Worm (Caenorhabditis elegans) whole organism, L1 larva: Measurements from ENCODE around the gene nhr-97.
A peak's percentile ranks its signal among the peaks of the same experiment; 100 is the strongest.

Experiments used
- C16A3.4 ChIP-seq: fragments of 150-350 bp; optimal IDR thresholded peaks from 2 replicates; lab custom pipeline; 2014; ENCODE audit warnings: missing biosample characterization, missing genetic modification characterization
- F16B12.6 ChIP-seq: fragments of 150-350 bp; optimal IDR thresholded peaks from 2 replicates; lab custom pipeline; 2014; ENCODE audit warnings: missing biosample characterization, missing genetic modification characterization
- aly-2 ChIP-seq: fragments of 150-350 bp; optimal IDR thresholded peaks from 2 replicates; lab custom pipeline; 2014; ENCODE audit warnings: missing biosample characterization, missing genetic modification characterization
- ama-1 ChIP-seq: fragments of 150-350 bp; optimal IDR thresholded peaks from 2 replicates; lab custom pipeline; 2014
- blmp-1 ChIP-seq: fragments of 150-350 bp; optimal IDR thresholded peaks from 2 replicates; lab custom pipeline; 2014; ENCODE audit warnings: missing biosample characterization, missing genetic modification characterization
- ceh-63 ChIP-seq: fragments of 200-800 bp; sonication (Bioruptor generic); optimal IDR thresholded peaks from 2 replicates; lab custom pipeline; 2018; ENCODE audit warnings: mild to moderate bottlenecking, missing genetic modification characterization, missing compliant biosample characterization
- ceh-82 ChIP-seq, 3 experiments: fragments of 150-350 bp in 1 of 3; sonication (generic microtip) in 2 of 3; optimal IDR thresholded peaks; 2 replicates each; lab custom pipeline; 2014 to 2017; ENCODE audit warnings: missing biosample characterization in 3 of 3, missing genetic modification characterization in 3 of 3
- ceh-90 ChIP-seq: sonication (generic microtip); optimal IDR thresholded peaks from 2 replicates; lab custom pipeline; 2016; ENCODE audit warnings: missing genetic modification characterization, missing compliant biosample characterization
- ces-1 ChIP-seq: fragments of 150-350 bp; optimal IDR thresholded peaks from 2 replicates; lab custom pipeline; 2014; ENCODE audit warnings: missing biosample characterization, missing genetic modification reagents, missing genetic modification characterization
- dpl-1 ChIP-seq, 3 experiments: fragments of 150-350 bp in 2 of 3; sonication (generic microtip) in 1 of 3; optimal IDR thresholded peaks; 2 replicates each; lab custom pipeline; 2014 to 2017; ENCODE audit warnings: missing biosample characterization in 3 of 3, missing genetic modification characterization in 3 of 3, missing genetic modification reagents in 3 of 3
- efl-1 ChIP-seq, 4 experiments: fragments of 150-350 bp; optimal IDR thresholded peaks in 3 of 4; peaks in 1 of 4; 1 replicate in 1 of 4; 2 replicates in 3 of 4; lab custom pipeline; 2014; ENCODE audit warnings: missing biosample characterization in 2 of 4, missing genetic modification characterization in 2 of 4, missing genetic modification reagents in 2 of 4
- egl-13 ChIP-seq: sonication (generic microtip); optimal IDR thresholded peaks from 2 replicates; lab custom pipeline; 2016; ENCODE audit warnings: missing genotype, missing genetic modification reagents, missing genetic modification characterization, missing compliant biosample characterization
- elt-2 ChIP-seq: sonication (generic microtip); optimal IDR thresholded peaks from 2 replicates; lab custom pipeline; 2016; ENCODE audit warnings: missing genetic modification characterization, mild to moderate bottlenecking, inconsistent platforms, missing compliant biosample characterization, missing genetic modification reagents
- elt-3 ChIP-seq, 6 experiments: fragments of 150-350 bp in 1 of 6; sonication (generic microtip); optimal IDR thresholded peaks; 2 replicates each; lab custom pipeline; 2017 to 2018; ENCODE audit warnings: missing biosample characterization in 6 of 6, missing genetic modification characterization in 6 of 6, inconsistent platforms in 1 of 6
- ets-5 ChIP-seq: fragments of 200-800 bp; sonication (Bioruptor generic); IDR thresholded peaks from 2 replicates; pipeline ENCODE4 v1.3.6; 2022; ENCODE audit warnings: missing genetic modification characterization, missing compliant biosample characterization
- fos-1 ChIP-seq: fragments of 150-350 bp; optimal IDR thresholded peaks from 2 replicates; lab custom pipeline; 2014; ENCODE audit warnings: missing biosample characterization, missing genetic modification characterization
- grh-1 ChIP-seq: fragments of 200-800 bp; sonication (Bioruptor generic); IDR thresholded peaks from 2 replicates; pipeline ENCODE4 v1.3.6; 2022; ENCODE audit warnings: missing genetic modification reagents, missing genetic modification characterization, missing compliant biosample characterization
- hlh-17 ChIP-seq: fragments of 200-800 bp; sonication (Bioruptor generic); optimal IDR thresholded peaks from 2 replicates; lab custom pipeline; 2018; ENCODE audit warnings: missing genetic modification characterization, mild to moderate bottlenecking, missing compliant biosample characterization, moderate library complexity, borderline replicate concordance
- hlh-4 ChIP-seq: sonication (generic microtip); optimal IDR thresholded peaks from 2 replicates; lab custom pipeline; 2016; ENCODE audit warnings: mild to moderate bottlenecking, missing genetic modification characterization, missing compliant biosample characterization
- hpl-2 ChIP-seq: fragments of 150-350 bp; optimal IDR thresholded peaks from 2 replicates; lab custom pipeline; 2014; ENCODE audit warnings: missing biosample characterization, missing genetic modification reagents, missing genetic modification characterization
- irx-1 ChIP-seq: sonication (generic microtip); optimal IDR thresholded peaks from 2 replicates; lab custom pipeline; 2016; ENCODE audit warnings: missing genetic modification characterization, missing compliant biosample characterization
- lin-13 ChIP-seq: fragments of 150-350 bp; optimal IDR thresholded peaks from 2 replicates; lab custom pipeline; 2014; ENCODE audit warnings: missing biosample characterization, missing genetic modification reagents, missing genetic modification characterization
- lin-14 ChIP-seq: fragments of 200-800 bp; sonication (Bioruptor generic); optimal IDR thresholded peaks from 2 replicates; lab custom pipeline; 2018; ENCODE audit warnings: mild to moderate bottlenecking, missing genetic modification characterization, moderate library complexity, missing compliant biosample characterization
- lin-35 ChIP-seq, 2 experiments: fragments of 150-350 bp; optimal IDR thresholded peaks; 2 replicates each; lab custom pipeline; 2014; ENCODE audit warnings: missing biosample characterization in 2 of 2, missing genetic modification characterization in 2 of 2, missing genetic modification reagents in 2 of 2
- lir-3 ChIP-seq: sonication (generic microtip); optimal IDR thresholded peaks from 2 replicates; lab custom pipeline; 2016; ENCODE audit warnings: mild to moderate bottlenecking, missing genetic modification characterization, moderate library complexity, missing compliant biosample characterization; ENCODE audit not compliant: poor library complexity
- lsy-2 ChIP-seq, 2 experiments: fragments of 150-350 bp; optimal IDR thresholded peaks; 2 replicates each; lab custom pipeline; 2014; ENCODE audit warnings: missing biosample characterization in 2 of 2, missing genetic modification characterization in 2 of 2
- mdl-1 ChIP-seq, 2 experiments: fragments of 150-350 bp; optimal IDR thresholded peaks; 2 replicates each; lab custom pipeline; 2014 to 2017; ENCODE audit warnings: missing biosample characterization in 2 of 2, missing genetic modification characterization in 2 of 2, inconsistent platforms in 1 of 2
- mef-2 ChIP-seq: fragments of 150-350 bp; optimal IDR thresholded peaks from 2 replicates; lab custom pipeline; 2014; ENCODE audit warnings: missing biosample characterization, missing genetic modification characterization
- mep-1 ChIP-seq: fragments of 150-350 bp; optimal IDR thresholded peaks from 2 replicates; lab custom pipeline; 2014; ENCODE audit warnings: missing biosample characterization, missing genetic modification characterization
- nhr-12 ChIP-seq: sonication (generic microtip); optimal IDR thresholded peaks from 2 replicates; lab custom pipeline; 2017; ENCODE audit warnings: missing biosample characterization, missing genetic modification characterization
- nhr-20 ChIP-seq: sonication (generic microtip); optimal IDR thresholded peaks from 2 replicates; lab custom pipeline; 2016; ENCODE audit warnings: mild to moderate bottlenecking, missing genetic modification characterization, missing compliant biosample characterization
- nhr-237 ChIP-seq: fragments of 150-350 bp; optimal IDR thresholded peaks from 2 replicates; lab custom pipeline; 2014; ENCODE audit warnings: missing biosample characterization, missing genetic modification characterization
- nhr-28 ChIP-seq: fragments of 150-350 bp; optimal IDR thresholded peaks from 2 replicates; lab custom pipeline; 2014; ENCODE audit warnings: missing biosample characterization, missing genetic modification characterization
- nhr-71 ChIP-seq: sonication (generic microtip); optimal IDR thresholded peaks from 2 replicates; lab custom pipeline; 2016; ENCODE audit warnings: mild to moderate bottlenecking, missing genetic modification characterization, moderate library complexity, missing compliant biosample characterization
- nhr-77 ChIP-seq: fragments of 150-350 bp; optimal IDR thresholded peaks from 2 replicates; lab custom pipeline; 2014; ENCODE audit warnings: missing biosample characterization, missing genetic modification characterization
- nhr-84 ChIP-seq: sonication (generic microtip); optimal IDR thresholded peaks from 2 replicates; lab custom pipeline; 2017; ENCODE audit warnings: missing biosample characterization, missing genetic modification characterization
- nhr-85 ChIP-seq: sonication (generic microtip); peaks from one replicate; lab custom pipeline; 2016; ENCODE audit warnings: missing genetic modification characterization, inconsistent platforms, missing compliant biosample characterization
- pqm-1 ChIP-seq: sonication (generic microtip); optimal IDR thresholded peaks from 3 replicates; lab custom pipeline; 2017; ENCODE audit warnings: missing biosample characterization, missing genetic modification characterization
- skn-1 ChIP-seq: fragments of 150-350 bp; optimal IDR thresholded peaks from 2 replicates; lab custom pipeline; 2014; ENCODE audit warnings: missing biosample characterization, missing genetic modification characterization
- snu-23 ChIP-seq: sonication (generic microtip); optimal IDR thresholded peaks from 2 replicates; lab custom pipeline; 2016; ENCODE audit warnings: missing genetic modification characterization, missing compliant biosample characterization
- sup-37 ChIP-seq: fragments of 200-800 bp; sonication (Bioruptor generic); optimal IDR thresholded peaks from 2 replicates; lab custom pipeline; 2018; ENCODE audit warnings: mild to moderate bottlenecking, missing genetic modification characterization, missing compliant biosample characterization
- swsn-7 ChIP-seq: sonication (generic microtip); optimal IDR thresholded peaks from 2 replicates; lab custom pipeline; 2016; ENCODE audit warnings: missing genetic modification characterization, missing compliant biosample characterization
- tbx-2 ChIP-seq: sonication (generic microtip); optimal IDR thresholded peaks from 2 replicates; lab custom pipeline; 2016; ENCODE audit warnings: missing genetic modification characterization, missing compliant biosample characterization
- unc-130 ChIP-seq: fragments of 150-350 bp; optimal IDR thresholded peaks from 2 replicates; lab custom pipeline; 2017; ENCODE audit warnings: missing biosample characterization, missing genetic modification characterization, inconsistent platforms
- unc-30 ChIP-seq: sonication (generic microtip); optimal IDR thresholded peaks from 2 replicates; lab custom pipeline; 2017; ENCODE audit warnings: missing biosample characterization, missing genetic modification characterization
- unc-98 ChIP-seq: fragments of 200-800 bp; sonication (Bioruptor generic); IDR thresholded peaks from 2 replicates; pipeline ENCODE4 v1.3.6; 2022; ENCODE audit warnings: missing genetic modification characterization, missing compliant biosample characterization
- xbp-1 ChIP-seq: sonication (generic microtip); optimal IDR thresholded peaks from 2 replicates; lab custom pipeline; 2016; ENCODE audit warnings: missing genetic modification characterization, missing compliant biosample characterization
- ztf-11 ChIP-seq, 2 experiments: sonication (generic microtip); optimal IDR thresholded peaks; 2 replicates each; lab custom pipeline; 2016 to 2017; ENCODE audit warnings: missing genetic modification characterization in 2 of 2, missing biosample characterization in 1 of 2, missing compliant biosample characterization in 1 of 2

The nhr-97 gene

ce11 chrIV:9802711-9803110 is 45.3 kb downstream of the nhr-97 start, which contains the start of gene fat-3:
fat-3 (plus strand) TSS chrIV:9803023.
- no peak for TF ChIP-seq ets-5 (GFP tag; lab: Robert Waterston, UW)
- peak; percentile 1 for TF ChIP-seq nhr-20 (tag; lab: Kevin White, UChicago)
- TF ChIP-seq lsy-2 (tag; optimal IDR thresholded peaks at IDR 0.05; lab: Kevin White, UChicago) = peak in 1 of 2 experiments; percentile 44
- TF ChIP-seq skn-1 = no peak
- peak; percentile 65 for TF ChIP-seq blmp-1 (tag; lab: Kevin White, UChicago)
- TF ChIP-seq irx-1 (tag; lab: Kevin White, UChicago) = no peak
- TF ChIP-seq lin-14 (GFP tag; lab: Kevin White, UChicago) = peak; percentile 9
- TF ChIP-seq nhr-84 (tag; lab: Kevin White, UChicago) = no peak
- TF ChIP-seq sup-37 (GFP tag; lab: Kevin White, UChicago) = no peak
- TF ChIP-seq mep-1 (tag; lab: Kevin White, UChicago) = peak; percentile 3
- no peak for TF ChIP-seq aly-2 (tag; lab: Kevin White, UChicago)
- no peak for TF ChIP-seq unc-130
- peak; percentile 71 for TF ChIP-seq elt-2 (tag; lab: Kevin White, UChicago)
- TF ChIP-seq lin-35 (GFP tag; optimal IDR thresholded peaks at IDR 0.05; lab: Kevin White, UChicago) = peak in 1 of 2 experiments; percentile 3
- TF ChIP-seq nhr-71 (tag; lab: Kevin White, UChicago) = peak; percentile 18
- no peak for TF ChIP-seq pqm-1 (tag; lab: Kevin White, UChicago)
- TF ChIP-seq ztf-11 (tag; optimal IDR thresholded peaks at IDR 0.05; lab: Kevin White, UChicago) = no peak
- TF ChIP-seq, all 84 proteins: peak for 8

DNA sequence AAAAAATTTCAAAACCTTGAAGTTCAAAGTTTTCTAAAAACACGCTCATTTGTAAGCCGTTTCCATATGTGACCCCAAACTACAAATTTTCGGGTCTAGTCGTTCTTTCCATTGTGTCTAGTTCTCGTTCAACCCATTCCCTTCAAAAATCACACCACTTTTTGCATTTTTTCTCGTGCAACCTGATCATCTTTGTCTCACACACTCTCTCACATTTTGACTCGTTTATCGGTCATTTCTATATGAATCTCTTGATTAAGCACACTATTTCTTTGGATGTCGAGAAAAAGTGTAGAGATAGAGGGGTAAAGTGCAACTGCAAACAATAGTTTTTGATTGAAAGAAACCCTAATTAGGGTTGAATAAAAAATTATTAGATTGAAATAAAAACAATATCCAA is 46.1 kb downstream of the nhr-97 start:
- no peak for TF ChIP-seq nhr-12 (tag; lab: Kevin White, UChicago)
- TF ChIP-seq C16A3.4 = no peak
- peak; percentile 32 for TF ChIP-seq swsn-7 (tag; lab: Kevin White, UChicago)
- peak; percentile 15 for TF ChIP-seq lin-13 (GFP tag; lab: Kevin White, UChicago)
- TF ChIP-seq nhr-77 = peak; percentile 38
- peak; percentile 26 for TF ChIP-seq tbx-2 (tag; lab: Kevin White, UChicago)
- TF ChIP-seq nhr-71 (tag; lab: Kevin White, UChicago) = peak; percentile 82
- TF ChIP-seq F16B12.6 (tag; lab: Kevin White, UChicago) = no peak
- TF ChIP-seq ceh-63 (GFP tag; lab: Kevin White, UChicago) = no peak
- TF ChIP-seq ets-5 (GFP tag; lab: Robert Waterston, UW) = no peak
- no peak for TF ChIP-seq ama-1 (lab: Kevin White, UChicago)
- TF ChIP-seq xbp-1 (tag; lab: Kevin White, UChicago) = peak; percentile 41
- TF ChIP-seq lin-35 (GFP tag; optimal IDR thresholded peaks at IDR 0.05; lab: Kevin White, UChicago) = peak in 1 of 2 experiments; percentile 70
- peak; percentile 39 to 54 for TF ChIP-seq efl-1 (optimal IDR thresholded peaks at IDR 0.05; lab: Kevin White, UChicago)
- peak; percentile 34 to 94 for TF ChIP-seq efl-1 (GFP tag; optimal IDR thresholded peaks at IDR 0.05 in 1 of 2; lab: Kevin White, UChicago)
- peak in 1 of 2 experiments; percentile 47 for TF ChIP-seq mdl-1 (tag; optimal IDR thresholded peaks at IDR 0.05; lab: Kevin White, UChicago)
- TF ChIP-seq hlh-4 (tag; lab: Kevin White, UChicago) = no peak
- peak; percentile 50 to 65 for TF ChIP-seq lsy-2 (tag; optimal IDR thresholded peaks at IDR 0.05; lab: Kevin White, UChicago)
- no peak for TF ChIP-seq nhr-84 (tag; lab: Kevin White, UChicago)
- TF ChIP-seq dpl-1 (GFP tag; optimal IDR thresholded peaks at IDR 0.05; lab: Kevin White, UChicago) = peak in 2 of 3 experiments; percentile 36 to 46
- TF ChIP-seq nhr-20 (tag; lab: Kevin White, UChicago) = peak; percentile 90
- peak; percentile 87 for TF ChIP-seq nhr-85 (tag; lab: Kevin White, UChicago)
- TF ChIP-seq nhr-237 = peak; percentile 2
- peak; percentile 87 for TF ChIP-seq mep-1 (tag; lab: Kevin White, UChicago)
- peak; percentile 17 for TF ChIP-seq irx-1 (tag; lab: Kevin White, UChicago)
- TF ChIP-seq grh-1 = peak; percentile 33; the same call in 1 of the 2 replicates
- peak; percentile 34 for TF ChIP-seq lir-3
- no peak for TF ChIP-seq unc-30 (tag; lab: Kevin White, UChicago)
- TF ChIP-seq skn-1 = peak; percentile 18
- TF ChIP-seq egl-13 (tag; lab: Kevin White, UChicago) = no peak
- TF ChIP-seq hlh-17 (GFP tag; lab: Kevin White, UChicago) = no peak
- TF ChIP-seq lin-14 (GFP tag; lab: Kevin White, UChicago) = peak; percentile 85
- TF ChIP-seq mef-2 (tag; lab: Kevin White, UChicago) = no peak
- peak; percentile 82 for TF ChIP-seq snu-23 (GFP tag; lab: Kevin White, UChicago)
- peak; percentile 69 for TF ChIP-seq blmp-1 (tag; lab: Kevin White, UChicago)
- peak; percentile 64 for TF ChIP-seq fos-1
- TF ChIP-seq hpl-2 = no peak
- no peak for TF ChIP-seq nhr-28 (tag; lab: Kevin White, UChicago)
- peak in 3 of 6 experiments; percentile 5 to 56 (median 33) for TF ChIP-seq elt-3 (tag; optimal IDR thresholded peaks at IDR 0.05; lab: Kevin White, UChicago)
- no peak for TF ChIP-seq unc-98 (GFP tag; lab: Robert Waterston, UW)
- peak; percentile 64 for TF ChIP-seq elt-2 (tag; lab: Kevin White, UChicago)
- no peak for TF ChIP-seq ceh-90 (tag; lab: Kevin White, UChicago)
- TF ChIP-seq ztf-11 (tag; optimal IDR thresholded peaks at IDR 0.05; lab: Kevin White, UChicago) = no peak
- TF ChIP-seq ces-1 (GFP tag; lab: Kevin White, UChicago) = no peak
- TF ChIP-seq ceh-82 (tag; optimal IDR thresholded peaks at IDR 0.05; lab: Kevin White, UChicago) = peak in 1 of 3 experiments; percentile 18
